In genomic region chrIII:4278203-4278602, ce11 we compare ENCODE assay signal across 2 worm cellular contexts.
A peak's percentile ranks its signal among the peaks of the same experiment; 100 is the strongest.
TF ChIP-seq lines count a peak whose summit lies in the region.

No protein-coding gene starts in this region.

TF ChIP-seq in whole organism, L4 larva, 104 proteins besides CTCF, POLR2A, EP300 and RAD21:
- peak; percentile 16; the same call in 1 of the 2 replicates for TF ChIP-seq egl-43 (GFP tag; IDR thresholded peaks at IDR 0.05; lab: Robert Waterston, UW)
- TF ChIP-seq unc-62 (GFP tag; optimal IDR thresholded peaks at IDR 0.05 in 1 of 2; lab: Kevin White, UChicago), result peak in 1 of 2 experiments; percentile 47
- TF ChIP-seq unc-62 (tag; optimal IDR thresholded peaks at IDR 0.05; lab: Kevin White, UChicago), result no peak
- TF ChIP-seq hmg-1.1 (GFP tag; IDR thresholded peaks at IDR 0.05; lab: Robert Waterston, UW), result no peak
TF ChIP-seq in whole organism, L4 larva: peak in this region for 2.

TF ChIP-seq in whole organism, midembryonic, 9 proteins besides CTCF, POLR2A, EP300 and RAD21:
- TF ChIP-seq ztf-29 (GFP tag; IDR thresholded peaks at IDR 0.05; lab: Robert Waterston, UW) (no peak), tab-1 (GFP tag; IDR thresholded peaks at IDR 0.05; lab: Robert Waterston, UW) (no peak), cog-1 (tag; optimal IDR thresholded peaks at IDR 0.05; lab: Kevin White, UChicago) (no peak), ref-1 (GFP tag; conservative IDR thresholded peaks at IDR 0.05; lab: Robert Waterston, UW) (no peak), klf-2 (GFP tag; conservative IDR thresholded peaks at IDR 0.05; lab: Robert Waterston, UW) (no peak), flt-1 (GFP tag; IDR thresholded peaks at IDR 0.05; lab: Robert Waterston, UW) (0 out of 2 replicates have a peak, but pooled peaks have one; percentile 45), T22C8.4 (GFP tag; IDR thresholded peaks at IDR 0.05; lab: Robert Waterston, UW) (no peak)
